Worm (Caenorhabditis elegans) whole organism, mixed stage, embryonic: Measurements from ENCODE around the gene K09E4.4.

Experiments used
- M03D4.4 ChIP-seq: sonication (generic microtip); optimal IDR thresholded peaks from 2 replicates; lab custom pipeline; 2017; ENCODE audit warnings: mild to moderate bottlenecking, missing genetic modification characterization, missing compliant biosample characterization
- bed-3 ChIP-seq: fragments of 200-800 bp; sonication (Bioruptor generic); optimal IDR thresholded peaks from 3 replicates; lab custom pipeline; 2018; ENCODE audit warnings: mild to moderate bottlenecking, missing genetic modification characterization, moderate library complexity, missing compliant biosample characterization
- blmp-1 ChIP-seq: fragments of 150-350 bp; optimal IDR thresholded peaks from 2 replicates; lab custom pipeline; 2014; ENCODE audit warnings: missing biosample characterization, missing genetic modification characterization
- ceh-39 ChIP-seq: fragments of 150-350 bp; optimal IDR thresholded peaks from 2 replicates; lab custom pipeline; 2014; ENCODE audit warnings: missing biosample characterization, missing genetic modification characterization
- ceh-43 ChIP-seq: fragments of 200-800 bp; sonication (Bioruptor generic); optimal IDR thresholded peaks from 2 replicates; lab custom pipeline; 2018; ENCODE audit warnings: mild to moderate bottlenecking, missing genetic modification characterization, moderate library complexity, missing compliant biosample characterization
- ces-1 ChIP-seq: fragments of 150-350 bp; optimal IDR thresholded peaks from 2 replicates; lab custom pipeline; 2014; ENCODE audit warnings: missing biosample characterization, missing genetic modification reagents, missing genetic modification characterization
- cnd-1 ChIP-seq: fragments of 200-800 bp; sonication (Bioruptor generic); optimal IDR thresholded peaks from 2 replicates; lab custom pipeline; 2018; ENCODE audit warnings: mild to moderate bottlenecking, missing genetic modification characterization, missing compliant biosample characterization
- drap-1 ChIP-seq: fragments of 200-800 bp; sonication (Bioruptor generic); optimal IDR thresholded peaks from 3 replicates; lab custom pipeline; 2018; ENCODE audit warnings: mild to moderate bottlenecking, missing genetic modification characterization, missing compliant biosample characterization
- elt-1 ChIP-seq: sonication (generic microtip); optimal IDR thresholded peaks from 2 replicates; lab custom pipeline; 2017; ENCODE audit warnings: missing genetic modification characterization, mild to moderate bottlenecking, missing compliant biosample characterization, antibody characterized with exemption, moderate library complexity, borderline replicate concordance; ENCODE audit not compliant: insufficient read depth
- elt-3 ChIP-seq: fragments of 150-350 bp; optimal IDR thresholded peaks from 2 replicates; lab custom pipeline; 2014; ENCODE audit warnings: missing biosample characterization, missing genetic modification characterization
- flh-1 ChIP-seq: fragments of 200-800 bp; sonication (Bioruptor generic); optimal IDR thresholded peaks from 2 replicates; lab custom pipeline; 2018; ENCODE audit warnings: mild to moderate bottlenecking, missing genetic modification characterization, moderate library complexity, missing compliant biosample characterization
- ham-2 ChIP-seq: fragments of 200-800 bp; sonication (Bioruptor generic); optimal IDR thresholded peaks from 2 replicates; lab custom pipeline; 2018; ENCODE audit warnings: mild to moderate bottlenecking, missing genetic modification characterization, missing compliant biosample characterization
- hlh-1 ChIP-seq: fragments of 150-350 bp; optimal IDR thresholded peaks from 2 replicates; lab custom pipeline; 2014; ENCODE audit warnings: missing biosample characterization, missing genetic modification reagents, missing genetic modification characterization
- lin-13 ChIP-seq: fragments of 150-350 bp; optimal IDR thresholded peaks from 2 replicates; lab custom pipeline; 2014; ENCODE audit warnings: missing biosample characterization, missing genetic modification characterization
- lin-32 ChIP-seq: fragments of 200-800 bp; sonication (Bioruptor generic); optimal IDR thresholded peaks from 2 replicates; lab custom pipeline; 2018; ENCODE audit warnings: mild to moderate bottlenecking, missing genetic modification characterization, missing compliant biosample characterization
- lsy-2 ChIP-seq: fragments of 150-350 bp; optimal IDR thresholded peaks from 2 replicates; lab custom pipeline; 2014; ENCODE audit warnings: missing biosample characterization, missing genetic modification characterization
- mab-5 ChIP-seq: fragments of 150-350 bp; optimal IDR thresholded peaks from 2 replicates; lab custom pipeline; 2014; ENCODE audit warnings: missing biosample characterization, missing genetic modification characterization
- mep-1 ChIP-seq: fragments of 150-350 bp; optimal IDR thresholded peaks from 2 replicates; lab custom pipeline; 2017; ENCODE audit warnings: missing biosample characterization, missing genetic modification reagents, missing genetic modification characterization, inconsistent platforms
- mls-2 ChIP-seq: sonication (generic microtip); optimal IDR thresholded peaks from 2 replicates; lab custom pipeline; 2016; ENCODE audit warnings: mild to moderate bottlenecking, missing genetic modification characterization, moderate library complexity, missing compliant biosample characterization
- nhr-12 ChIP-seq: fragments of 150-350 bp; optimal IDR thresholded peaks from 2 replicates; lab custom pipeline; 2014; ENCODE audit warnings: missing biosample characterization, missing genetic modification characterization
- nhr-2 ChIP-seq: fragments of 150-350 bp; optimal IDR thresholded peaks from 2 replicates; lab custom pipeline; 2014; ENCODE audit warnings: missing biosample characterization, missing genetic modification characterization
- nhr-237 ChIP-seq: fragments of 150-350 bp; optimal IDR thresholded peaks from 2 replicates; lab custom pipeline; 2014; ENCODE audit warnings: missing biosample characterization, missing genetic modification characterization
- nhr-28 ChIP-seq: fragments of 150-350 bp; optimal IDR thresholded peaks from 2 replicates; lab custom pipeline; 2014; ENCODE audit warnings: missing biosample characterization, missing genetic modification characterization
- nhr-76 ChIP-seq: sonication (generic microtip); optimal IDR thresholded peaks from 2 replicates; lab custom pipeline; 2017; ENCODE audit warnings: missing biosample characterization, missing genetic modification characterization
- pha-4 ChIP-seq: fragments of 150-350 bp; optimal IDR thresholded peaks from 2 replicates; lab custom pipeline; 2018; ENCODE audit warnings: missing biosample characterization, missing genetic modification reagents, missing genetic modification characterization
- sem-2 ChIP-seq: fragments of 200-800 bp; sonication (Bioruptor generic); optimal IDR thresholded peaks from 2 replicates; lab custom pipeline; 2018; ENCODE audit warnings: mild to moderate bottlenecking, missing genetic modification characterization, missing compliant biosample characterization
- snpc-4 ChIP-seq: fragments of 150-350 bp; optimal IDR thresholded peaks from 2 replicates; lab custom pipeline; 2014; ENCODE audit warnings: missing biosample characterization, missing genetic modification characterization
- sptf-1 ChIP-seq: sonication (generic microtip); optimal IDR thresholded peaks from 2 replicates; lab custom pipeline; 2017; ENCODE audit warnings: mild to moderate bottlenecking, missing genetic modification characterization, moderate library complexity, missing compliant biosample characterization
- tbx-8 ChIP-seq: fragments of 200-800 bp; sonication (Bioruptor generic); optimal IDR thresholded peaks from 2 replicates; lab custom pipeline; 2018; ENCODE audit warnings: mild to moderate bottlenecking, missing genetic modification characterization, moderate library complexity, missing compliant biosample characterization
- unc-120 ChIP-seq: sonication (generic microtip); optimal IDR thresholded peaks from 2 replicates; lab custom pipeline; 2017; ENCODE audit warnings: missing genetic modification characterization, missing compliant biosample characterization; ENCODE audit not compliant: poor library complexity, severe bottlenecking
- unc-39 ChIP-seq: fragments of 150-350 bp; optimal IDR thresholded peaks from 2 replicates; lab custom pipeline; 2014; ENCODE audit warnings: missing biosample characterization, missing genetic modification characterization
- unc-62 ChIP-seq: fragments of 150-350 bp; optimal IDR thresholded peaks from 2 replicates; lab custom pipeline; 2014; ENCODE audit warnings: missing biosample characterization, missing genetic modification reagents, missing genetic modification characterization
- zip-8 ChIP-seq: fragments of 150-350 bp; optimal IDR thresholded peaks from 2 replicates; lab custom pipeline; 2014; ENCODE audit warnings: missing biosample characterization, missing genetic modification characterization
- ztf-11 ChIP-seq: fragments of 150-350 bp; optimal IDR thresholded peaks from 2 replicates; lab custom pipeline; 2014; ENCODE audit warnings: missing biosample characterization, missing genetic modification characterization

K09E4.4 gene

DNA sequence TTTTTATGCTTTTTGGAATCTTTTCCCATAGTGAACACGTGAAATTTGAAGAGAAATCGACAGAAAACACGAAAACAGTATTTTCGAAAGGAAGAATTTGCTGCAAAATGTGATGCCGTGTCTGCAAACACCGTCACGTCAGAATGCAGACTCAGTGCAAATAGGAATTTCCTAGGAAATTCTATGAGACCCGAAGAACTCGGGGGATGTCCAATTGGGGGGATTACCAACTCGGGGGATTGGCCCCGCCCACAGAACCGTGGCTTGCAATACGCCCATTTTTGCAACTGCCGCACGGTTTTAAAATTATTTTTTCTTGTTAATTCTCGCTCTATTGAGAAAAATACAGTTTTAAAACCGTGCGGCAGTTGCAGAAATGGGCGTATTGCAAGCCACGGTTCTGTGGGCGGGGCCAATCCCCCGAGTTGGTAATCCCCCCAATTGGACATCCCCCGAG is 20.2 kb upstream of the K09E4.4 start, which contains the start of gene cacn-1:
Gene cacn-1 (minus strand): TSS at position 51 of the 457 bp plus-strand sequence.
- TF ChIP-seq sptf-1: peak; percentile 7
- peak; percentile 30 for TF ChIP-seq ces-1
- TF ChIP-seq lsy-2 (tag; lab: Kevin White, UChicago): peak; percentile 8

DNA sequence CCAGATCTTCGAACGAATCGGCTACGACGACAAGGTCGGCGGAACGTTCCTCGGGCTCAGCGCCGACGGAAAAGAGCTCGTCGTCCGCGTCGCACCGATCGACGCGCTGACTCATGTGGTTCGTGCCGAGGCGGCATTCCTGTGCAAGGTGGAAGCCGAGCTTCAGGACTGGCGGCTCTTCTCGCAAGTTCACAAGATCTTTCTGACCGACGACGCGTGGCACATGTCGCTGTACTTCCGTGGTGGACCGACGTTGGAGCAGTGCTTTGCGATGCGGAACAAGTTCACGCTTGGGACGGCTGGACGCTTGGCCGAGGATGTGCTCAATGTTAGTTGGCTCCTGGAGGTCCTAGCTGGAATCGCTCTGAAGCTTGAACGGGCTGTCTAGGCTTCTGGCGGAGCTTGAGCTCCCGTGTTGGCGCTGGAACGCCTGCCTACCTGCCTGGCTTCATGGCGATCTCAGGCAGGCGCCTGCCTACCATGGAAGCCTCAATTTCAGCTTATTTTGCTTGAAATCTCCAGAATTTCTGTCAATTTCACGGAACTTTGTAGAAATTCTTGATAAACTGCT is 17.0 kb upstream of the K09E4.4 start:
- TF ChIP-seq sptf-1: no peak
- no peak for TF ChIP-seq lin-32 (GFP tag; lab: Kevin White, UChicago)
- TF ChIP-seq nhr-28 (tag; lab: Kevin White, UChicago): no peak
- TF ChIP-seq nhr-2 (tag; lab: Kevin White, UChicago): no peak
- TF ChIP-seq hlh-1: no peak
- TF ChIP-seq M03D4.4 (tag; lab: Kevin White, UChicago): no peak
- no peak for TF ChIP-seq pha-4 (tag; lab: Kevin White, UChicago)
- TF ChIP-seq tbx-8 (GFP tag; lab: Kevin White, UChicago): no peak
- TF ChIP-seq nhr-12 (tag; lab: Kevin White, UChicago): no peak
- TF ChIP-seq flh-1 (GFP tag; lab: Kevin White, UChicago): no peak
- no peak for TF ChIP-seq lsy-2 (tag; lab: Kevin White, UChicago)
- no peak for TF ChIP-seq mep-1
- no peak for TF ChIP-seq unc-39
- no peak for TF ChIP-seq zip-8 (tag; lab: Kevin White, UChicago)
- TF ChIP-seq sem-2 (GFP tag; lab: Kevin White, UChicago): no peak
- no peak for TF ChIP-seq mls-2 (tag; lab: Kevin White, UChicago)
- no peak for TF ChIP-seq lin-13 (tag; lab: Kevin White, UChicago)
- no peak for TF ChIP-seq ceh-43 (GFP tag; lab: Kevin White, UChicago)

DNA sequence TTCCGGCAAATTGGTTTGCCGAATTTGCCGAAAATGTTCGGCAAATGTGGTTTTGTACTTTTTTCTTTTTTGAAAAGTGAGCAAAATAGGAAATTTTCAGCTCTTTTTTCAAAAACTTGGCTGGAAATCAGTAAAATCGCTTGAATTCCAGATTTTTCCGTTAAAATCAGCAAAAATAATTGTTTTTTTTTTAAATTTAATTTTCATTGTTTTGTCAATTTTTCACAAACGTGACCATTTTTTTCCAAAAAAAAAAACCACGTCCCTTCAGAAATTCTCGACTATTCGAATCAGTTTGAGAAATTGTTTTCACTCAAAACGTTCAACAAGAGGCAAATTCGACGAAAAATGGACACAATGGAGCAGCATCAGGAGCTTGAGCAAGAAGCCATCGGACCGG is 15.6 kb upstream of the K09E4.4 start, which contains the start of gene K09E4.1:
Gene K09E4.1 (plus strand): TSS at position 301 of the 400 bp plus-strand sequence.
- no peak for TF ChIP-seq M03D4.4 (tag; lab: Kevin White, UChicago)
- no peak for TF ChIP-seq nhr-2 (tag; lab: Kevin White, UChicago)
- TF ChIP-seq nhr-237 (tag; lab: Kevin White, UChicago): no peak
- no peak for TF ChIP-seq zip-8 (tag; lab: Kevin White, UChicago)
- no peak for TF ChIP-seq unc-120 (tag; lab: Kevin White, UChicago)
- TF ChIP-seq sptf-1: no peak
- TF ChIP-seq hlh-1: no peak
- no peak for TF ChIP-seq elt-1 (tag; lab: Kevin White, UChicago)
- no peak for TF ChIP-seq lsy-2 (tag; lab: Kevin White, UChicago)
- no peak for TF ChIP-seq tbx-8 (GFP tag; lab: Kevin White, UChicago)
- no peak for TF ChIP-seq drap-1 (GFP tag; lab: Kevin White, UChicago)
- TF ChIP-seq sem-2 (GFP tag; lab: Kevin White, UChicago): no peak
- no peak for TF ChIP-seq ham-2 (GFP tag; lab: Kevin White, UChicago)
- TF ChIP-seq unc-39: no peak
- no peak for TF ChIP-seq nhr-76 (tag; lab: Kevin White, UChicago)
- no peak for TF ChIP-seq flh-1 (GFP tag; lab: Kevin White, UChicago)
- TF ChIP-seq, all 35 proteins: peak for 0

DNA sequence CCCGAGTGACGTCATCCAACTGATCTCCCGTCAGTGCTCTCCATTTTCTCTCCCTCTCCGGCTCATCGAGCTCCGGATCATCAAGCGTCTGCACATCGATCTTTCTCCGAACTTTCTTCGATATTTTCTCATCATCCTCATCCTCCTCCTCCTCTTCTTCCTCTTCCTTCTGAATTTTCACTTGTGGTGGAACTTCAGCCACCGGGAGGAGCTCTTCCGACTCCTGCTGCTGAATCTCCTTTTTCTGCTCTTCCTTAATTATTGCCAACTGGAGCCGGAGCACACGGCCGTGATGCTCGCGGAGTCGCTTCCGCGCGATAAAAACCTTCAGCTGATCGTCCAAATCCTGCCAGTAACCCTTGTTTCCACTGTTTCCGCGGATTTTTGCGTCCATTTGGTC is 14.3 kb upstream of the K09E4.4 start:
- no peak for TF ChIP-seq bed-3 (GFP tag; lab: Kevin White, UChicago)
- no peak for TF ChIP-seq drap-1 (GFP tag; lab: Kevin White, UChicago)
- TF ChIP-seq nhr-76 (tag; lab: Kevin White, UChicago): no peak
- TF ChIP-seq nhr-12 (tag; lab: Kevin White, UChicago): no peak
- TF ChIP-seq mls-2 (tag; lab: Kevin White, UChicago): no peak
- TF ChIP-seq elt-1 (tag; lab: Kevin White, UChicago): no peak
- no peak for TF ChIP-seq nhr-237 (tag; lab: Kevin White, UChicago)
- TF ChIP-seq sem-2 (GFP tag; lab: Kevin White, UChicago): no peak
- TF ChIP-seq snpc-4 (tag; lab: Kevin White, UChicago): no peak

DNA sequence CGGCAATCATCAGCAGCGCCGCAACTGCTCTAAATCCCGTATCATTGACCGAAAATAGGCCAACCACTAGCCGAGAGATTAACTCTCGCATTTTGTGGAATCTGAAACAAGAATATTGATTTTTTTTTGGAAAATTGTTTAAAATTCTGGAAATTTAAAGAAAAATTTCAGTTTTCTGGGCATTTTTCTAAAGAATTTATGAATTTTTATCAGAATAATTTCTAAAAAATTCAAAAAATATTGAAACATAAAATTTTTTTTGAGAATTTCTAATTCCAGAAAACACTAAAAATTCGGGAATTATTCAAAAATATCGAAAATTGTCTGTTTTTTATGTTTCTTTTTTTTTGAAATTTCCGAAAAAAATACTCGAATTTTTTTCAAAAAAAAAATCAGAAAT is 10.8 kb upstream of the K09E4.4 start, which contains the start of gene algn-3:
Gene algn-3 (minus strand): TSS at position 101 of the 400 bp plus-strand sequence.
- TF ChIP-seq nhr-2 (tag; lab: Kevin White, UChicago) (no peak), sem-2 (GFP tag; lab: Kevin White, UChicago) (no peak), lin-32 (GFP tag; lab: Kevin White, UChicago) (no peak), blmp-1 (tag; lab: Kevin White, UChicago) (no peak), mls-2 (tag; lab: Kevin White, UChicago) (no peak), mab-5 (tag; lab: Kevin White, UChicago) (no peak), ham-2 (GFP tag; lab: Kevin White, UChicago) (no peak), lsy-2 (tag; lab: Kevin White, UChicago) (no peak), unc-120 (tag; lab: Kevin White, UChicago) (no peak), ztf-11 (tag; lab: Kevin White, UChicago) (no peak), lin-13 (tag; lab: Kevin White, UChicago) (no peak), hlh-1 (no peak), elt-3 (no peak), cnd-1 (tag; lab: Kevin White, UChicago) (no peak), nhr-28 (tag; lab: Kevin White, UChicago) (no peak), unc-62 (no peak), ceh-39 (tag; lab: Kevin White, UChicago) (no peak), elt-1 (tag; lab: Kevin White, UChicago) (no peak), unc-39 (no peak), nhr-237 (tag; lab: Kevin White, UChicago) (no peak)
